Fruit fly (Drosophila melanogaster): Measurements from ENCODE around the gene bel.

dm6 chr3R:8669900-8670528 is 9.5 kb upstream of the bel start:
- TF ChIP-seq CG13424 (tag; optimal IDR thresholded peaks at IDR 0.05) = no peak
- TF ChIP-seq btn (GFP tag; optimal IDR thresholded peaks at IDR 0.05) = no peak
- no peak for TF ChIP-seq Hey (tag; optimal IDR thresholded peaks at IDR 0.05)
- TF ChIP-seq CG8765 (GFP tag; IDR thresholded peaks at IDR 0.05) = no peak
- no peak for TF ChIP-seq CG1024 (GFP tag; IDR thresholded peaks at IDR 0.05)
- TF ChIP-seq CG10267 (tag; optimal IDR thresholded peaks at IDR 0.05) = no peak
- no peak for TF ChIP-seq B-H1 (GFP tag; IDR thresholded peaks at IDR 0.05)
- no peak for TF ChIP-seq eve (GFP tag; optimal IDR thresholded peaks at IDR 0.05)
- TF ChIP-seq Taf1 (GFP tag; IDR thresholded peaks at IDR 0.05) = no peak; the same call in 1 of the 2 replicates
- no peak for TF ChIP-seq tll (GFP tag; optimal IDR thresholded peaks at IDR 0.05)
- no peak for TF ChIP-seq Doc3 (GFP tag; IDR thresholded peaks at IDR 0.05; ENCODE audit: partially characterized antibody)
